Worm (Caenorhabditis elegans) whole organism, early embryonic: ENCODE data around the gene Y55B1AR.2.

ENCODE experiments used
- B0310.2 ChIP-seq: sonication (generic microtip); optimal IDR thresholded peaks from 2 replicates; lab custom pipeline; 2016; ENCODE audit warnings: mild to moderate bottlenecking, missing genetic modification characterization, missing compliant biosample characterization
- F13C5.2 ChIP-seq: sonication (generic microtip); optimal IDR thresholded peaks from 2 replicates; lab custom pipeline; 2017; ENCODE audit warnings: mild to moderate bottlenecking, missing genetic modification characterization, inconsistent platforms, missing compliant biosample characterization
- aly-1 ChIP-seq: sonication (generic microtip); optimal IDR thresholded peaks from 2 replicates; lab custom pipeline; 2016; ENCODE audit warnings: missing genetic modification characterization, missing compliant biosample characterization
- ama-1 ChIP-seq: fragments of 150-350 bp; optimal IDR thresholded peaks from 2 replicates; lab custom pipeline; 2014
- ceh-13 ChIP-seq: fragments of 200-800 bp; sonication (Bioruptor generic); optimal IDR thresholded peaks from 2 replicates; lab custom pipeline; 2018; ENCODE audit warnings: mild to moderate bottlenecking, missing genetic modification characterization, missing compliant biosample characterization
- ceh-36 ChIP-seq: sonication (generic microtip); optimal IDR thresholded peaks from 2 replicates; lab custom pipeline; 2016; ENCODE audit warnings: missing genetic modification characterization, inconsistent platforms, missing compliant biosample characterization
- ets-7 ChIP-seq: sonication (generic microtip); optimal IDR thresholded peaks from 2 replicates; lab custom pipeline; 2016; ENCODE audit warnings: missing genotype, missing genetic modification characterization, missing compliant biosample characterization
- flt-1 ChIP-seq: fragments of 200-800 bp; sonication (Bioruptor generic); IDR thresholded peaks from 2 replicates; pipeline ENCODE4 v1.3.6; 2022; ENCODE audit warnings: missing genetic modification characterization, missing compliant biosample characterization
- hmbx-1 ChIP-seq: sonication (generic microtip); optimal IDR thresholded peaks from 2 replicates; lab custom pipeline; 2016; ENCODE audit warnings: mild to moderate bottlenecking, missing genetic modification characterization, missing compliant biosample characterization
- hmg-4 ChIP-seq: fragments of 200-800 bp; sonication (Bioruptor generic); optimal IDR thresholded peaks from 2 replicates; lab custom pipeline; 2018; ENCODE audit warnings: mild to moderate bottlenecking, missing genetic modification characterization, missing compliant biosample characterization
- hnd-1 ChIP-seq: sonication (generic microtip); optimal IDR thresholded peaks from 2 replicates; lab custom pipeline; 2016; ENCODE audit warnings: missing genetic modification characterization, missing compliant biosample characterization
- pes-1 ChIP-seq: fragments of 200-800 bp; sonication (Bioruptor generic); IDR thresholded peaks from 2 replicates; pipeline ENCODE4 v1.3.6; 2022; ENCODE audit warnings: missing genetic modification reagents, missing genetic modification characterization, missing compliant biosample characterization
- scrt-1 ChIP-seq: fragments of 200-800 bp; sonication (Bioruptor generic); IDR thresholded peaks from 2 replicates; pipeline ENCODE4 v1.3.6; 2022; ENCODE audit warnings: missing genetic modification characterization, missing compliant biosample characterization
- sea-1 ChIP-seq: fragments of 200-800 bp; sonication (Bioruptor generic); conservative IDR thresholded peaks from 2 replicates; pipeline ENCODE4 v1.3.6; 2022; ENCODE audit warnings: missing genetic modification characterization, missing compliant biosample characterization
- tbx-11 ChIP-seq: fragments of 200-800 bp; sonication (Bioruptor generic); IDR thresholded peaks from 2 replicates; pipeline ENCODE4 v1.3.6; 2022; ENCODE audit warnings: missing genetic modification characterization, missing compliant biosample characterization
- tbx-37 ChIP-seq: fragments of 200-800 bp; sonication (Bioruptor generic); conservative IDR thresholded peaks from 2 replicates; pipeline ENCODE4 v1.3.6; 2022; ENCODE audit warnings: missing genetic modification reagents, missing genetic modification characterization, missing compliant biosample characterization
- tra-4 ChIP-seq: sonication (generic microtip); optimal IDR thresholded peaks from 2 replicates; lab custom pipeline; 2017; ENCODE audit warnings: missing genetic modification characterization, missing compliant biosample characterization

The Y55B1AR.2 gene

DNA sequence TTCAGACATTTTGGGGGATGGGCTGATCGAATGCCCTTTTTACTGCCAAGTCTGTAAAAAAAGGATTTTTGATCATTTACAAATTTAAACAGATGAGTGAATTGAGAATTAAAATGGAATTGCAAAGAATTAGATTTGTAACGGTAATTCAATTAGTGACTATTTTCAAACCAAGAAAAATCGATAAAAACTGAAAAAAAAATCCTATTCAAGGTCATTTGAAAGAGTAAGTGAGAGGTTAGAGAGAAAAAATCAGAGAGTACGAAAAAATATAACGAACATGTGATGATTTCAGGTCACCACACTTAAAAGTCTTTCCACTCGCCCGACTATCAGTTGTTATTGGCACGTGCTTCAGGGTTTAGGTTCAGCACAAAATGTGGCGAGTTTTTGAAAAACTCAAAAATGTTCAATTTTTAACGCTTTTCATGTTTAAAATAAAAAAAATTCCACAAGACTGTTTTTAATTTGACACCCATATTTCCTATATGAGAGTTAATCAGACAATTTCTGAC lies 21.7 kb upstream of the Y55B1AR.2 start, which contains the start of gene T19C3.4:
T19C3.4 (minus strand) TSS at position 51 of the 515 bp plus-strand sequence.
- TF ChIP-seq aly-1 (tag; lab: Kevin White, UChicago) (no peak), ceh-13 (GFP tag; lab: Kevin White, UChicago) (no peak), tbx-37 (GFP tag; lab: Robert Waterston, UW) (no peak), B0310.2 (tag; lab: Kevin White, UChicago) (no peak), F13C5.2 (tag; lab: Kevin White, UChicago) (no peak), ets-7 (tag; lab: Kevin White, UChicago) (no peak), ceh-36 (no peak), sea-1 (GFP tag; lab: Robert Waterston, UW) (no peak), tbx-11 (GFP tag; lab: Robert Waterston, UW) (no peak), flt-1 (GFP tag; lab: Robert Waterston, UW) (no peak), pes-1 (GFP tag; lab: Robert Waterston, UW) (no peak), tra-4 (no peak), hnd-1 (no peak), scrt-1 (GFP tag; lab: Robert Waterston, UW) (no peak), hmg-4 (no peak), ama-1 (lab: Kevin White, UChicago) (no peak)

DNA sequence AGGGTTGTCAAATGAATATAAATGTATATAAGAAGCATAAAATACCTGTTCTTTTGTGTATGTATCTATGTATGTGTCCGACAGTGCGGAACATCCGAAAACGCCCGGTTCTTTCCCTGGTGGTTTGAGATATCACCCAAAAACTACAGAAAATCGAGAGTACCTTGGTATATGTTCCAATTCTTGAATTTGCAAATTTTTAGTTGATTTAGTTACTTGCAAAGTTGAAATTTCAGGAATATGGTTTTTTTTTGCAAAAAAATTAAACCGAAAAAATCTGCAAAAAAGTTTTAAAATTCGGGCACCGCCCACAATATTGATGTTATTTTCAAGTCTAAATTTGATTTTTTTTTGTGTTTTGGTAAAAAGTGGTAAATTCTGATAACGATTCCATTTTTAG lies 18.9 kb upstream of the Y55B1AR.2 start, which contains the start of gene T19C3.2:
T19C3.2 (minus strand) TSS at position 101 of the 400 bp plus-strand sequence.
- TF ChIP-seq ets-7 (tag; lab: Kevin White, UChicago): no peak
- no peak for TF ChIP-seq tra-4
- no peak for TF ChIP-seq sea-1 (GFP tag; lab: Robert Waterston, UW)
- TF ChIP-seq hmg-4: no peak
- TF ChIP-seq B0310.2 (tag; lab: Kevin White, UChicago): no peak
- no peak for TF ChIP-seq aly-1 (tag; lab: Kevin White, UChicago)
- no peak for TF ChIP-seq pes-1 (GFP tag; lab: Robert Waterston, UW)
- TF ChIP-seq tbx-11 (GFP tag; lab: Robert Waterston, UW): no peak
- no peak for TF ChIP-seq ama-1 (lab: Kevin White, UChicago)
- TF ChIP-seq ceh-13 (GFP tag; lab: Kevin White, UChicago): no peak
- no peak for TF ChIP-seq tbx-37 (GFP tag; lab: Robert Waterston, UW)
- TF ChIP-seq hnd-1: no peak
- no peak for TF ChIP-seq flt-1 (GFP tag; lab: Robert Waterston, UW)
- TF ChIP-seq hmbx-1 (tag; lab: Kevin White, UChicago): no peak
- TF ChIP-seq ceh-36: no peak
- TF ChIP-seq scrt-1 (GFP tag; lab: Robert Waterston, UW): no peak
- no peak for TF ChIP-seq F13C5.2 (tag; lab: Kevin White, UChicago)

DNA sequence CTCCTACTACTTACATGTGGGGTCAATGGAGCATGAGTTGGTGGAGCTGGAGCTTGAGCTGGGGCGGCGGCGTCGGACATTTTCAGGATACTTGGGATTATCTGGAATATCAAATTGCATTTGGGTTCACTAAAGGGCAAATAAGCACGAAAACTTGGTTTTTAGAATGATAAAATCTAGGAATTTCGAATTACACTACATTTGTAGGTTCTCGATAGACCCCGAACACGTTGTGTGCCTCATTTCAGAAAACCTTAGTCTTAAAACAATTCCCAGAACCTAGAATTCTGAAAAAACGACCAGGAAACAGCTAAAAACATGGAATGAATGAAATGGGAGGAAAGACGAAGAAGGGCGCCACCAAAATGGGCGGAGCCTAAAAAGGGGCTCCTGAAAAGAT lies 15.9 kb upstream of the Y55B1AR.2 start, which contains the start of gene T19C3.3:
T19C3.3 (minus strand) TSS at position 101 of the 400 bp plus-strand sequence.
- TF ChIP-seq ets-7 (tag; lab: Kevin White, UChicago): no peak
- no peak for TF ChIP-seq hmg-4
- no peak for TF ChIP-seq tbx-11 (GFP tag; lab: Robert Waterston, UW)
- TF ChIP-seq aly-1 (tag; lab: Kevin White, UChicago): no peak
- no peak for TF ChIP-seq B0310.2 (tag; lab: Kevin White, UChicago)
- no peak for TF ChIP-seq scrt-1 (GFP tag; lab: Robert Waterston, UW)
- no peak for TF ChIP-seq F13C5.2 (tag; lab: Kevin White, UChicago)
- no peak for TF ChIP-seq ama-1 (lab: Kevin White, UChicago)
- TF ChIP-seq tra-4: no peak
- TF ChIP-seq pes-1 (GFP tag; lab: Robert Waterston, UW): no peak
- TF ChIP-seq flt-1 (GFP tag; lab: Robert Waterston, UW): no peak

DNA sequence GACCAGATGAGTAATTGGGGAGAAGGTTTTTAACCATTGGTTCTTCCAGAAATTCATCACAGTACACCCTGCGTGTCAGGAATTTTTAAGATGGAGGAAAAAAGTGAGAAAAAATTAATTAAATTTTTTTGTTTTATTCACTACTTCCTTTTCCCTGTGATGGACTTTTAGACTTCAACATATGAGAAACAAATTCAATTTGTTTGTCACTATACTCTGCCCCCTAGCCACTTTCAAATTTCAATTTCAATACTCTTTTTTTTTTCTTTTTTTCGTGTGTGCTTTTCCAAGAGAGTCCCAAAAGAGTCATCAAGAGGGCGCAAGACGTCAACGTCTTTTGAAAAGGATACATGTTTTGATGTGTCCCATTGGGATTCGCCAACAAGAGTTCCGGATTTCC lies 14.2 kb upstream of the Y55B1AR.2 start:
- no peak for TF ChIP-seq sea-1 (GFP tag; lab: Robert Waterston, UW)
- no peak for TF ChIP-seq ama-1 (lab: Kevin White, UChicago)
- no peak for TF ChIP-seq hmbx-1 (tag; lab: Kevin White, UChicago)
- TF ChIP-seq scrt-1 (GFP tag; lab: Robert Waterston, UW): no peak
- no peak for TF ChIP-seq tbx-37 (GFP tag; lab: Robert Waterston, UW)

DNA sequence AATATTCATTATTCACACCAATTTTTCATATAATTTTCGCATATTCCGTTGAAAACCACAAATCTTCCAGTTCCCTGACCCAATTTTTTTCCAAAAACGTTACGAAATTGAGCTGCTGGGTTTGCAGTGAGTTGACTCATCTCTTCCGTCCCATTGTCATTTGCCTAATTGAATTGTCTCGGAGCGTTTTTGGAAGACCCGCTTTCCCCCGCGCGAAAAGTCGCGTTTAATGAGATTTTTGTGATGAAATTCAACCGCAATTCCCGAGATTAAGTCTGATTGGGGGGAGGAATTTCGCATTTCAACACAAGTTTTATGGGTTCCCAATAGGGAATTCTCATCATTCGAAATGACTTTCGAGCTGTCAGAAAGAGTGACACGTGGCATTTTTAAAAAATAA lies 13.3 kb upstream of the Y55B1AR.2 start:
- no peak for TF ChIP-seq ama-1 (lab: Kevin White, UChicago)
- TF ChIP-seq tra-4: no peak
- no peak for TF ChIP-seq flt-1 (GFP tag; lab: Robert Waterston, UW)
- no peak for TF ChIP-seq tbx-37 (GFP tag; lab: Robert Waterston, UW)
- no peak for TF ChIP-seq aly-1 (tag; lab: Kevin White, UChicago)
- TF ChIP-seq ets-7 (tag; lab: Kevin White, UChicago): no peak
- no peak for TF ChIP-seq ceh-36
- no peak for TF ChIP-seq scrt-1 (GFP tag; lab: Robert Waterston, UW)
- TF ChIP-seq hmbx-1 (tag; lab: Kevin White, UChicago): no peak
- TF ChIP-seq hmg-4: no peak
- no peak for TF ChIP-seq pes-1 (GFP tag; lab: Robert Waterston, UW)
- TF ChIP-seq B0310.2 (tag; lab: Kevin White, UChicago): no peak
- TF ChIP-seq sea-1 (GFP tag; lab: Robert Waterston, UW): no peak
- no peak for TF ChIP-seq F13C5.2 (tag; lab: Kevin White, UChicago)

DNA sequence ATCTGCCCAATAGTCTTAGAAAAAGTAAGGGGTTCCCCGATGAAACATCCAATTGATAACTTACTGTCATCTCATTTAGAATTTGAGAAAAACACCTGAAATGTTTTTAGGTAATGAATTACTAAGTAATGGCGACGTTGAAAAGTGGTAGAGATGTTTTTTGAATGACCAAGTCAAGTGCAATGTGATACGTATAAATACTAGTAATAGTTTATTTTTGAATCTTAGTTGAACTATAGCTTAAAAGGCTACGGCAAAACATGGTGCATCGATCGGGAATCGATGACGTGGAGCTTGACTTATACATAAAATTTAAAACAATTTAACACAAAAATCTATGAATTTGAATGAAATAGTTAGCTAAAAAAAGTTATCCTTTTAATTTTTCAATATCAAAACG lies 11.0 kb upstream of the Y55B1AR.2 start, which contains the start of gene best-17:
best-17 (minus strand) TSS at position 101 of the 400 bp plus-strand sequence.
- TF ChIP-seq aly-1 (tag; lab: Kevin White, UChicago) (no peak), hmg-4 (no peak), hnd-1 (no peak), tbx-11 (GFP tag; lab: Robert Waterston, UW) (no peak), pes-1 (GFP tag; lab: Robert Waterston, UW) (no peak), F13C5.2 (tag; lab: Kevin White, UChicago) (no peak), hmbx-1 (tag; lab: Kevin White, UChicago) (no peak), B0310.2 (tag; lab: Kevin White, UChicago) (no peak), ets-7 (tag; lab: Kevin White, UChicago) (no peak), flt-1 (GFP tag; lab: Robert Waterston, UW) (no peak), tbx-37 (GFP tag; lab: Robert Waterston, UW) (no peak), ceh-36 (no peak), sea-1 (GFP tag; lab: Robert Waterston, UW) (no peak)
